Worm (Caenorhabditis elegans) whole organism, midembryonic: Measurements from ENCODE around the gene calf-1.

Experiments used
- T22C8.4 ChIP-seq: fragments of 200-800 bp; sonication (Bioruptor generic); IDR thresholded peaks from 2 replicates; pipeline ENCODE4 v1.3.6; 2022; ENCODE audit warnings: missing genetic modification characterization, missing compliant biosample characterization
- ref-1 ChIP-seq: fragments of 200-800 bp; sonication (Bioruptor generic); conservative IDR thresholded peaks from 2 replicates; pipeline ENCODE4 v1.3.6; 2022; ENCODE audit warnings: missing genetic modification reagents, missing genetic modification characterization, missing compliant biosample characterization
- tab-1 ChIP-seq: fragments of 200-800 bp; sonication (Bioruptor generic); IDR thresholded peaks from 2 replicates; pipeline ENCODE4 v1.3.6; 2022; ENCODE audit warnings: missing genetic modification characterization, missing compliant biosample characterization
- ztf-23 ChIP-seq: fragments of 200-800 bp; sonication (Bioruptor generic); IDR thresholded peaks from 2 replicates; pipeline ENCODE4 v1.3.6; 2022; ENCODE audit warnings: missing genetic modification reagents, missing genetic modification characterization, missing compliant biosample characterization

DNA sequence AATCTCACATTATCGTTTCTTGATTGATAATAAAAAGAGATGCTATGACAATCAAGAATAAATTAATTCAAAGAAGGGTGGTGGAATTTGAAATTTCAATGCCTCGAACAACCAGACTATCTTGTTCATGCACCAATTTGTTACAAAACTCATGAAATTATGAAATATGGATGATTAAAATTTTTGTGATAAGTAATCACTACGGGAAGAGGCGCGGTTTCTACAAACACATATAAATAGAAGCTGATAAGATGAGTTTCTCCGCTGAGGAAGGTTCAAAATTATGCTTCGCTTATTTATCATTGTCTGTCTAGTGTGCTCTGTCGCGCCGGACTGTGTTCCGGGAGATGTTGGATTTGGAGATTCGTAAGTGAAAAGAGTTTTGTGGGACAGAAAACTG, 35.6 kb upstream of the calf-1 start:
- no peak for TF ChIP-seq ztf-23
- no peak for TF ChIP-seq T22C8.4 (GFP tag; lab: Robert Waterston, UW)
- no peak for TF ChIP-seq ref-1 (GFP tag; lab: Robert Waterston, UW)
- TF ChIP-seq tab-1 = no peak
